Fruit fly (Drosophila melanogaster): ENCODE results near the gene CG43115.

CG43115 gene

dm6 chrX:6067281-6068008 is 1.2 kb upstream of the CG43115 start, which contains the start of gene CG5928 (continued):
- TF ChIP-seq Ptx1 (GFP tag; IDR thresholded peaks at IDR 0.05) (peak; percentile 54), CG7839 (tag; optimal IDR thresholded peaks at IDR 0.05) (peak; percentile 47), Sox100B (GFP tag; optimal IDR thresholded peaks at IDR 0.05) (peak; percentile 62), CG2875 (GFP tag; optimal IDR thresholded peaks at IDR 0.05) (no peak), CG12659 (GFP tag; optimal IDR thresholded peaks at IDR 0.05) (peak; percentile 1), CG17612 (GFP tag; IDR thresholded peaks at IDR 0.05) (no peak), CG13775 (GFP tag; optimal IDR thresholded peaks at IDR 0.05) (no peak), grau (tag; optimal IDR thresholded peaks at IDR 0.05) (peak; percentile 48), pho (GFP tag; optimal IDR thresholded peaks at IDR 0.05) (no peak), CG5953 (GFP tag; IDR thresholded peaks at IDR 0.05) (no peak), croc (GFP tag; conservative IDR thresholded peaks at IDR 0.05) (no peak), tin (GFP tag; optimal IDR thresholded peaks at IDR 0.05) (peak; percentile 3), CG14965 (GFP tag; optimal IDR thresholded peaks at IDR 0.05; ENCODE audit: borderline replicate concordance) (no peak), bcd (GFP tag; optimal IDR thresholded peaks at IDR 0.05) (peak; percentile 38), CG12219 (GFP tag; optimal IDR thresholded peaks at IDR 0.05) (no peak), Xbp1 (GFP tag; optimal IDR thresholded peaks at IDR 0.05) (peak; percentile 25), PHDP (tag; optimal IDR thresholded peaks at IDR 0.05) (peak; percentile 17), dm (GFP tag; optimal IDR thresholded peaks at IDR 0.05) (no peak), CG10147 (GFP tag; optimal IDR thresholded peaks at IDR 0.05) (peak; percentile 47), E2f1 (GFP tag; IDR thresholded peaks at IDR 0.05) (peak; percentile 21; the same call in 1 of the 2 replicates), CG18262 (tag; optimal IDR thresholded peaks at IDR 0.05) (peak; percentile 40), CG10267 (tag; optimal IDR thresholded peaks at IDR 0.05) (peak; percentile 35), CG13424 (tag; optimal IDR thresholded peaks at IDR 0.05) (peak; percentile 58), Blimp-1 (GFP tag; optimal IDR thresholded peaks at IDR 0.05) (peak; percentile 13), onecut (GFP tag; IDR thresholded peaks at IDR 0.05) (no peak), CG17385 (GFP tag; optimal IDR thresholded peaks at IDR 0.05) (peak; percentile 23), vnd (GFP tag; IDR thresholded peaks at IDR 0.05; ENCODE audit: partially characterized antibody) (no peak), Hand (GFP tag; optimal IDR thresholded peaks at IDR 0.05) (no peak), CG12104 (GFP tag; optimal IDR thresholded peaks at IDR 0.05) (peak; percentile 10), Oli (tag; optimal IDR thresholded peaks at IDR 0.05) (peak; percentile 52), CG10979 (tag; optimal IDR thresholded peaks at IDR 0.05) (peak; percentile 30), CG14050 (GFP tag; IDR thresholded peaks at IDR 0.05) (peak; percentile 17; the same call in 2 of the 3 replicates), sisA (GFP tag; IDR thresholded peaks at IDR 0.05) (peak; percentile 61), CG14667 (GFP tag; IDR thresholded peaks at IDR 0.05) (no peak), CG6689 (GFP tag; IDR thresholded peaks at IDR 0.05) (peak; percentile 38; the same call in 1 of the 2 replicates), usp (GFP tag; optimal IDR thresholded peaks at IDR 0.05) (no peak), Sox102F (GFP tag; optimal IDR thresholded peaks at IDR 0.05) (peak; percentile 48), CG17829 (tag; optimal IDR thresholded peaks at IDR 0.05) (no peak), ATbp (GFP tag; optimal IDR thresholded peaks at IDR 0.05) (peak; percentile 17), CG30403 (GFP tag; optimal IDR thresholded peaks at IDR 0.05) (peak; percentile 35), Dip2 (GFP tag; IDR thresholded peaks at IDR 0.05) (no peak), CG6272 (GFP tag; IDR thresholded peaks at IDR 0.05) (no peak), CG1024 (GFP tag; IDR thresholded peaks at IDR 0.05) (no peak), Hr39 (optimal IDR thresholded peaks at IDR 0.05) (no peak), h (optimal IDR thresholded peaks at IDR 0.05) (no peak), Hr51 (GFP tag; optimal IDR thresholded peaks at IDR 0.05) (peak in 1 of 2 experiments; percentile 76), CG6765 (GFP tag; optimal IDR thresholded peaks at IDR 0.05) (peak; percentile 5), en (GFP tag; optimal IDR thresholded peaks at IDR 0.05) (no peak), gcm2 (GFP tag; optimal IDR thresholded peaks at IDR 0.05) (no peak), CG10274 (GFP tag; optimal IDR thresholded peaks at IDR 0.05) (peak; percentile 92)

Measured in whole organism, embryonic.